Worm (Caenorhabditis elegans): Measurements from ENCODE around the gene wht-8.

DNA sequence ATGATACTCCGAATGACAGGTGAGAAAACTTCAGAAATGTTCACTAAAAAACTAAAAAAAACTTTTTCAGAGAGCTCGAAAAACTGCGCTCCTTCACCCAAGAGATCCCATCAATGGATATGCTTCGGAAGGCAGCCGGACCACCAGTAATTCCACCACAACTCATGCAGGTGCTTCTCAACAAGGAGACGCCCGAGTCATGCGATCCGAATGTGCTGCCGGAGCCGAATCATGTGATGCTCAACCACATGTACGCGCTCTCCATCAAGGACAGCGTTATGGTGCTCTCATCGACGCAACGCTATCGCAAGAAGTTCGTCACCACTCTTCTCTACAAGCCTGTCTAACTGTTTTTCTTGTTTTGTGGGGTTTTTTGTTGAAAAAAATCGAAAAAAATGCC lies 19.1 kb downstream of the wht-8 start:
- TF ChIP-seq ama-1 (optimal IDR thresholded peaks at IDR 0.05) (no peak), hnd-1 (tag; optimal IDR thresholded peaks at IDR 0.05) (no peak), F13C5.2 (tag; optimal IDR thresholded peaks at IDR 0.05) (no peak), flt-1 (GFP tag; IDR thresholded peaks at IDR 0.05) (no peak), tra-4 (tag; optimal IDR thresholded peaks at IDR 0.05) (no peak), B0310.2 (tag; optimal IDR thresholded peaks at IDR 0.05) (no peak), ets-7 (tag; optimal IDR thresholded peaks at IDR 0.05) (no peak), sea-1 (GFP tag; conservative IDR thresholded peaks at IDR 0.05) (no peak), scrt-1 (GFP tag; IDR thresholded peaks at IDR 0.05) (no peak)

All from whole organism, early embryonic.